Fruit fly (Drosophila melanogaster) whole organism, embryonic: Measurements from ENCODE around the gene CG44836.

Experiments used
- Abd-B ChIP-seq: fragments of 200-800 bp; sonication (Bioruptor generic); optimal IDR thresholded peaks from 2 replicates; lab custom pipeline; 2018; ENCODE audit warnings: missing biosample characterization, mild to moderate bottlenecking, missing genetic modification characterization, moderate library complexity
- CG11085 ChIP-seq: fragments of 200-800 bp; sonication (Bioruptor generic); IDR thresholded peaks from 2 replicates; pipeline ENCODE4 v1.3.6; 2022; ENCODE audit warnings: missing biosample characterization, missing genetic modification characterization
- CG13287 ChIP-seq: fragments of 200-800 bp; sonication (Bioruptor generic); IDR thresholded peaks from 2 replicates; pipeline ENCODE4 v1.3.6; 2022; ENCODE audit warnings: missing biosample characterization, missing genetic modification characterization; ENCODE audit not compliant: partially characterized antibody
- CG16813 ChIP-seq: fragments of 200-800 bp; sonication (Bioruptor generic); IDR thresholded peaks from 3 replicates; pipeline ENCODE4 v1.3.6; 2022; ENCODE audit warnings: missing biosample characterization, missing genetic modification characterization; ENCODE audit not compliant: partially characterized antibody
- CG4617 ChIP-seq: fragments of 200-800 bp; sonication (Bioruptor generic); optimal IDR thresholded peaks from 3 replicates; lab custom pipeline; 2016; ENCODE audit warnings: missing biosample characterization, missing genetic modification characterization, borderline replicate concordance
- CG4820 ChIP-seq: fragments of 200-800 bp; sonication (Bioruptor generic); optimal IDR thresholded peaks from 3 replicates; lab custom pipeline; 2016; ENCODE audit warnings: missing biosample characterization, missing genetic modification characterization
- CG6791 ChIP-seq: fragments of 200-800 bp; sonication (Bioruptor generic); IDR thresholded peaks from 3 replicates; pipeline ENCODE4 v1.3.6; 2022; ENCODE audit warnings: missing biosample characterization, missing genetic modification characterization; ENCODE audit not compliant: partially characterized antibody
- CG6854 ChIP-seq: fragments of 200-800 bp; sonication (Bioruptor generic); optimal IDR thresholded peaks from 3 replicates; lab custom pipeline; 2017; ENCODE audit warnings: missing biosample characterization, mild to moderate bottlenecking, missing genetic modification characterization
- CG7745 ChIP-seq: fragments of 200-800 bp; sonication (Bioruptor generic); optimal IDR thresholded peaks from 2 replicates; lab custom pipeline; 2018; ENCODE audit warnings: missing biosample characterization, mild to moderate bottlenecking, missing genetic modification characterization, moderate library complexity
- CG7987 ChIP-seq: fragments of 200-800 bp; sonication (Bioruptor generic); optimal IDR thresholded peaks from 2 replicates; lab custom pipeline; 2018; ENCODE audit warnings: missing biosample characterization, mild to moderate bottlenecking, missing genetic modification characterization, moderate library complexity
- CG9215 ChIP-seq: fragments of 200-800 bp; sonication (Bioruptor generic); IDR thresholded peaks from 2 replicates; pipeline ENCODE4 v1.3.6; 2022; ENCODE audit warnings: missing biosample characterization, missing genetic modification characterization
- CG9609 ChIP-seq: fragments of 200-800 bp; sonication (Bioruptor generic); optimal IDR thresholded peaks from 3 replicates; lab custom pipeline; 2016; ENCODE audit warnings: missing biosample characterization, missing genetic modification characterization
- CkIIα-i1 ChIP-seq: fragments of 200-800 bp; sonication (Bioruptor generic); IDR thresholded peaks from 2 replicates; pipeline ENCODE4 v1.3.6; 2022; ENCODE audit warnings: missing biosample characterization, missing genetic modification characterization
- Dll ChIP-seq: fragments of 200-800 bp; sonication (Bioruptor generic); IDR thresholded peaks from 4 replicates; pipeline ENCODE4 v1.3.6; 2022; ENCODE audit warnings: missing biosample characterization, missing genetic modification characterization; ENCODE audit not compliant: partially characterized antibody
- Dp ChIP-seq: fragments of 200-800 bp; sonication (Bioruptor generic); optimal IDR thresholded peaks from 2 replicates; lab custom pipeline; 2018; ENCODE audit warnings: missing biosample characterization, mild to moderate bottlenecking, missing genetic modification characterization, moderate library complexity
- E2f1 ChIP-seq: fragments of 200-800 bp; sonication (Bioruptor generic); IDR thresholded peaks from 2 replicates; pipeline ENCODE4 v1.3.6; 2022; ENCODE audit warnings: missing biosample characterization, missing genetic modification characterization
- E2f2 ChIP-seq: fragments of 200-800 bp; sonication (Bioruptor generic); IDR thresholded peaks from 2 replicates; pipeline ENCODE4 v1.3.6; 2022; ENCODE audit warnings: missing biosample characterization, missing genetic modification characterization
- Gsc ChIP-seq: fragments of 200-800 bp; sonication (Bioruptor generic); IDR thresholded peaks from 2 replicates; pipeline ENCODE4 v1.3.6; 2022; ENCODE audit warnings: missing biosample characterization, missing genetic modification characterization
- HLH4C ChIP-seq: fragments of 200-800 bp; sonication (Bioruptor generic); IDR thresholded peaks from 3 replicates; pipeline ENCODE4 v1.3.6; 2022; ENCODE audit warnings: missing biosample characterization, missing genetic modification characterization; ENCODE audit not compliant: partially characterized antibody
- Hand ChIP-seq: fragments of 200-800 bp; sonication (Bioruptor generic); optimal IDR thresholded peaks from 2 replicates; lab custom pipeline; 2017; ENCODE audit warnings: mild to moderate bottlenecking, missing biosample characterization, missing genetic modification reagents, missing genetic modification characterization
- MBD-R2 ChIP-seq: fragments of 200-800 bp; sonication (Bioruptor generic); IDR thresholded peaks from 2 replicates; pipeline ENCODE4 v1.3.6; 2022; ENCODE audit warnings: missing biosample characterization, missing genetic modification characterization
- MESR4 ChIP-seq: fragments of 200-800 bp; sonication (Bioruptor generic); optimal IDR thresholded peaks from 2 replicates; lab custom pipeline; 2018; ENCODE audit warnings: missing biosample characterization, mild to moderate bottlenecking, missing genetic modification characterization, moderate library complexity
- Med ChIP-seq: fragments of 200-800 bp; sonication (Bioruptor generic); peaks from one replicate; lab custom pipeline; 2016; ENCODE audit warnings: missing biosample characterization, missing genetic modification characterization, mild to moderate bottlenecking, inconsistent platforms, moderate library complexity
- Myb ChIP-seq: fragments of 200-800 bp; sonication (Bioruptor generic); optimal IDR thresholded peaks from 2 replicates; lab custom pipeline; 2016; ENCODE audit warnings: missing biosample characterization, missing genetic modification characterization
- NFAT ChIP-seq: fragments of 200-800 bp; sonication (Bioruptor generic); IDR thresholded peaks from 2 replicates; pipeline ENCODE4 v1.3.6; 2022; ENCODE audit warnings: missing biosample characterization, missing genetic modification characterization
- NfI ChIP-seq: fragments of 200-800 bp; sonication (Bioruptor generic); optimal IDR thresholded peaks from 3 replicates; lab custom pipeline; 2018; ENCODE audit warnings: missing biosample characterization, mild to moderate bottlenecking, missing genetic modification characterization, moderate library complexity
- Pdp1 ChIP-seq, 2 experiments: fragments of 200-800 bp; sonication (Bioruptor generic); optimal IDR thresholded peaks; 3 replicates each; lab custom pipeline; 2016; ENCODE audit warnings: missing biosample characterization in 2 of 2, missing genetic modification characterization in 2 of 2, mild to moderate bottlenecking in 1 of 2, moderate library complexity in 1 of 2
- YL-1 ChIP-seq: fragments of 200-800 bp; sonication (Bioruptor generic); optimal IDR thresholded peaks from 3 replicates; lab custom pipeline; 2017; ENCODE audit warnings: missing biosample characterization, mild to moderate bottlenecking, missing genetic modification characterization
- bbx ChIP-seq: fragments of 200-800 bp; sonication (Bioruptor generic); IDR thresholded peaks from 2 replicates; pipeline ENCODE4 v1.3.6; 2022; ENCODE audit warnings: missing biosample characterization, missing genetic modification characterization; ENCODE audit not compliant: partially characterized antibody
- btn ChIP-seq: fragments of 200-800 bp; sonication (Bioruptor generic); optimal IDR thresholded peaks from 2 replicates; lab custom pipeline; 2016; ENCODE audit warnings: missing biosample characterization, missing genetic modification characterization
- chinmo ChIP-seq: fragments of 200-800 bp; sonication (Bioruptor generic); IDR thresholded peaks from 4 replicates; pipeline ENCODE4 v1.3.6; 2022; ENCODE audit warnings: missing biosample characterization, missing genetic modification characterization; ENCODE audit not compliant: partially characterized antibody
- corto ChIP-seq: fragments of 200-800 bp; sonication (Bioruptor generic); optimal IDR thresholded peaks from 2 replicates; lab custom pipeline; 2016; ENCODE audit warnings: missing biosample characterization, mild to moderate bottlenecking, missing genetic modification characterization, moderate library complexity
- crp ChIP-seq, 2 experiments: fragments of 200-800 bp; sonication (Bioruptor generic); optimal IDR thresholded peaks; 2 replicates in 1 of 2; 3 replicates in 1 of 2; lab custom pipeline; 2017; ENCODE audit warnings: missing biosample characterization in 2 of 2, missing genetic modification characterization in 2 of 2, mild to moderate bottlenecking in 1 of 2, moderate library complexity in 1 of 2
- gsb-n ChIP-seq: fragments of 200-800 bp; sonication (Bioruptor generic); optimal IDR thresholded peaks from 3 replicates; lab custom pipeline; 2018; ENCODE audit warnings: missing biosample characterization, mild to moderate bottlenecking, missing genetic modification characterization
- her ChIP-seq: fragments of 200-800 bp; sonication (Bioruptor generic); optimal IDR thresholded peaks from 2 replicates; lab custom pipeline; 2016; ENCODE audit warnings: missing biosample characterization, missing genetic modification characterization
- knrl ChIP-seq: fragments of 200-800 bp; sonication (Bioruptor generic); IDR thresholded peaks from 3 replicates; pipeline ENCODE4 v1.3.6; 2022; ENCODE audit warnings: missing biosample characterization, missing genetic modification characterization; ENCODE audit not compliant: partially characterized antibody
- odd ChIP-seq: fragments of 200-800 bp; sonication (Bioruptor generic); optimal IDR thresholded peaks from 2 replicates; lab custom pipeline; 2017; ENCODE audit warnings: missing biosample characterization, mild to moderate bottlenecking, missing genetic modification characterization
- onecut ChIP-seq: fragments of 200-800 bp; sonication (Bioruptor generic); IDR thresholded peaks from 2 replicates; pipeline ENCODE4 v1.3.6; 2022; ENCODE audit warnings: missing biosample characterization, missing genetic modification characterization
- pzg ChIP-seq: fragments of 200-800 bp; sonication (Bioruptor generic); optimal IDR thresholded peaks from 3 replicates; lab custom pipeline; 2018; ENCODE audit warnings: missing biosample characterization, mild to moderate bottlenecking, missing genetic modification characterization, moderate library complexity
- salm ChIP-seq: fragments of 200-800 bp; sonication (Bioruptor generic); optimal IDR thresholded peaks from 2 replicates; lab custom pipeline; 2018; ENCODE audit warnings: missing biosample characterization, mild to moderate bottlenecking, missing genetic modification characterization
- stwl ChIP-seq: fragments of 200-800 bp; sonication (Bioruptor generic); optimal IDR thresholded peaks from 3 replicates; lab custom pipeline; 2018; ENCODE audit warnings: missing biosample characterization, mild to moderate bottlenecking, missing genetic modification characterization, moderate library complexity
- tna ChIP-seq: fragments of 200-800 bp; sonication (Bioruptor generic); IDR thresholded peaks from 2 replicates; pipeline ENCODE4 v1.3.6; 2022; ENCODE audit warnings: missing biosample characterization, missing genetic modification characterization; ENCODE audit not compliant: partially characterized antibody
- trem ChIP-seq: fragments of 200-800 bp; optimal IDR thresholded peaks from 3 replicates; lab custom pipeline; 2019; ENCODE audit warnings: missing biosample characterization, mild to moderate bottlenecking, missing genetic modification characterization, moderate library complexity
- vnd ChIP-seq: fragments of 200-800 bp; sonication (Bioruptor generic); IDR thresholded peaks from 3 replicates; pipeline ENCODE4 v1.3.6; 2022; ENCODE audit warnings: missing biosample characterization, missing genetic modification characterization; ENCODE audit not compliant: partially characterized antibody
- zfh1 ChIP-seq: fragments of 200-800 bp; sonication (Bioruptor generic); IDR thresholded peaks from 3 replicates; pipeline ENCODE4 v1.3.6; 2022; ENCODE audit warnings: missing biosample characterization, missing genetic modification characterization

CG44836 gene

dm6 chr3L:16347914-16348313, 52.2 kb downstream of the CG44836 start, which contains the start of gene mRpS34:
mRpS34 (plus strand) TSS chr3L:16348074.
- TF ChIP-seq CG9215 (GFP tag; lab: Robert Waterston, UW) = peak; percentile 90
- TF ChIP-seq Pdp1 (GFP tag; optimal IDR thresholded peaks at IDR 0.05; lab: Kevin White, UChicago) = peak in 1 of 2 experiments; percentile 85
- TF ChIP-seq Gsc (GFP tag; lab: Robert Waterston, UW) = no peak
- TF ChIP-seq CG4617 (GFP tag; lab: Kevin White, UChicago) = peak; percentile 52
- TF ChIP-seq CG4820 (GFP tag; lab: Kevin White, UChicago) = no peak
- peak; percentile 39 for TF ChIP-seq Med
- no peak for TF ChIP-seq CkIIα-i1
- TF ChIP-seq Myb (GFP tag; lab: Kevin White, UChicago) = peak; percentile 89
- TF ChIP-seq NfI (GFP tag; lab: Kevin White, UChicago) = no peak
- peak; percentile 66 for TF ChIP-seq E2f2 (GFP tag; lab: Robert Waterston, UW)
- TF ChIP-seq pzg = peak; percentile 46
- TF ChIP-seq CG13287 (GFP tag; lab: Robert Waterston, UW) = peak; percentile 36
- TF ChIP-seq crp (GFP tag; optimal IDR thresholded peaks at IDR 0.05; lab: Kevin White, UChicago) = peak; percentile 31 to 87
- TF ChIP-seq bbx (GFP tag; lab: Robert Waterston, UW) = peak; percentile 19; the same call in 1 of the 2 replicates
- no peak for TF ChIP-seq CG7745 (tag; lab: Kevin White, UChicago)
- TF ChIP-seq YL-1 (GFP tag; lab: Kevin White, UChicago) = peak; percentile 51
- peak; percentile 66 for TF ChIP-seq Dp (GFP tag; lab: Kevin White, UChicago)
- TF ChIP-seq MBD-R2 (GFP tag; lab: Robert Waterston, UW) = peak; percentile 74
- peak; percentile 23; the same call in 1 of the 3 replicates for TF ChIP-seq CG6791 (GFP tag; lab: Robert Waterston, UW)
- peak; percentile 63 for TF ChIP-seq trem
- TF ChIP-seq CG6854 (GFP tag; lab: Kevin White, UChicago) = no peak
- TF ChIP-seq chinmo = 0 out of 4 replicates have a peak, but pooled peaks have one; percentile 27
- TF ChIP-seq CG16813 (GFP tag; lab: Robert Waterston, UW) = no peak
- TF ChIP-seq MESR4 = peak; percentile 81
- TF ChIP-seq Dll (GFP tag; lab: Robert Waterston, UW) = peak; percentile 53; the same call in 1 of the 4 replicates
- peak; percentile 55 for TF ChIP-seq stwl (tag; lab: Kevin White, UChicago)

- TF ChIP-seq odd (GFP tag; lab: Kevin White, UChicago) = no peak
- no peak for TF ChIP-seq Abd-B (GFP tag; lab: Kevin White, UChicago)
- TF ChIP-seq tna (GFP tag; lab: Robert Waterston, UW) = no peak
- TF ChIP-seq her (GFP tag; lab: Kevin White, UChicago) = no peak
- TF ChIP-seq CG9609 (GFP tag; lab: Kevin White, UChicago) = no peak
- TF ChIP-seq knrl (GFP tag; lab: Robert Waterston, UW) = no peak
- no peak for TF ChIP-seq btn (GFP tag; lab: Kevin White, UChicago)
- no peak for TF ChIP-seq CG7987
- TF ChIP-seq NFAT (GFP tag; lab: Robert Waterston, UW) = no peak
- TF ChIP-seq zfh1 (GFP tag; lab: Robert Waterston, UW) = no peak
- no peak for TF ChIP-seq Hand (GFP tag; lab: Kevin White, UChicago)
- no peak for TF ChIP-seq E2f1 (GFP tag; lab: Robert Waterston, UW)
- no peak for TF ChIP-seq salm
- no peak for TF ChIP-seq CG11085 (GFP tag; lab: Robert Waterston, UW)
- no peak for TF ChIP-seq HLH4C (GFP tag; lab: Robert Waterston, UW)
- no peak for TF ChIP-seq corto (GFP tag; lab: Kevin White, UChicago)
- TF ChIP-seq onecut = no peak
- no peak for TF ChIP-seq vnd (GFP tag; lab: Robert Waterston, UW)
- no peak for TF ChIP-seq gsb-n (tag; lab: Kevin White, UChicago)
Measured at dm6 chr3L:16346023-16346422, 54.1 kb downstream of the CG44836 start, which contains the start of gene CG33257. CG33257 (plus strand) TSS chr3L:16346323.
